Fruit fly (Drosophila melanogaster) whole organism, wandering third instar larva: ENCODE data around the gene CG6000.
A peak's percentile ranks its signal among the peaks of the same experiment; 100 is the strongest.

Experiments
- CG9705 ChIP-seq: fragments of 200-800 bp; sonication (Bioruptor generic); optimal IDR thresholded peaks from 2 replicates; lab custom pipeline; 2018; ENCODE audit warnings: missing biosample characterization, mild to moderate bottlenecking, missing genetic modification characterization
- Myc ChIP-seq: fragments of >200 bp; optimal IDR thresholded peaks from 2 replicates; lab custom pipeline; 2017
- OdsH ChIP-seq: fragments of 200-800 bp; sonication (Bioruptor generic); optimal IDR thresholded peaks from 2 replicates; lab custom pipeline; 2016; ENCODE audit warnings: missing biosample characterization, mild to moderate bottlenecking, missing genetic modification characterization
- Vsx2 ChIP-seq: fragments of 200-300, 225-300 bp; sonication (Bioruptor generic); optimal IDR thresholded peaks from 2 replicates; lab custom pipeline; 2018; ENCODE audit warnings: missing biosample characterization, missing genetic modification characterization; ENCODE audit not compliant: partially characterized antibody
- h ChIP-seq: fragments of 200-800 bp; sonication (Bioruptor generic); optimal IDR thresholded peaks from 3 replicates; lab custom pipeline; 2016; ENCODE audit warnings: missing biosample characterization, mild to moderate bottlenecking, missing genetic modification characterization
- psq ChIP-seq: fragments of 200-800 bp; sonication (Bioruptor generic); optimal IDR thresholded peaks from 3 replicates; lab custom pipeline; 2017; ENCODE audit warnings: missing biosample characterization, mild to moderate bottlenecking, missing genetic modification characterization, moderate library complexity

- no peak for TF ChIP-seq h
- TF ChIP-seq Myc (lab: Kevin White, UChicago), result no peak
- TF ChIP-seq OdsH, result no peak
- TF ChIP-seq Vsx2 (GFP tag; lab: Kevin White, UChicago), result no peak
- TF ChIP-seq CG9705, result no peak
- peak; percentile 61 for TF ChIP-seq psq (GFP tag; lab: Kevin White, UChicago)
Measured at dm6 chr3R:24092590-24093151, 38.5 kb downstream of the CG6000 start.
